Worm (Caenorhabditis elegans): ENCODE data around the gene F09C6.16.

The F09C6.16 gene

ce11 chrV:16919675-16920074, 9.9 kb upstream of the F09C6.16 start (continued):
- TF ChIP-seq sptf-2 (GFP tag; optimal IDR thresholded peaks at IDR 0.05): no peak
- no peak for TF ChIP-seq ceh-100 (GFP tag; IDR thresholded peaks at IDR 0.05)
- no peak for TF ChIP-seq cebp-1 (GFP tag; IDR thresholded peaks at IDR 0.05)
- peak; percentile 10 for TF ChIP-seq cebp-1 (tag; optimal IDR thresholded peaks at IDR 0.05)
- TF ChIP-seq mxl-1 (tag; optimal IDR thresholded peaks at IDR 0.05): peak; percentile 6
- no peak for TF ChIP-seq F52B5.7 (tag; optimal IDR thresholded peaks at IDR 0.05)
- no peak for TF ChIP-seq unc-62 (GFP tag; optimal IDR thresholded peaks at IDR 0.05)
- no peak for TF ChIP-seq nhr-27 (tag; optimal IDR thresholded peaks at IDR 0.05)
- TF ChIP-seq F10E7.11 (tag; optimal IDR thresholded peaks at IDR 0.05): no peak
- no peak for TF ChIP-seq rec-8 (tag; optimal IDR thresholded peaks at IDR 0.05)
- no peak for TF ChIP-seq K12H6.12 (tag; optimal IDR thresholded peaks at IDR 0.05)
- TF ChIP-seq nfya-2 (GFP tag; IDR thresholded peaks at IDR 0.05): no peak
- TF ChIP-seq aptf-3 (GFP tag; IDR thresholded peaks at IDR 0.05): no peak
- TF ChIP-seq him-1 (tag; optimal IDR thresholded peaks at IDR 0.05): no peak
- peak; percentile 9 for TF ChIP-seq efl-1 (GFP tag; optimal IDR thresholded peaks at IDR 0.05)
- no peak for TF ChIP-seq hmg-1.2 (GFP tag; IDR thresholded peaks at IDR 0.05)
- TF ChIP-seq snpc-4 (GFP tag; optimal IDR thresholded peaks at IDR 0.05): no peak
- TF ChIP-seq snpc-4 (tag; optimal IDR thresholded peaks at IDR 0.05): peak in 2 of 4 experiments; percentile 7 to 50
- no peak for TF ChIP-seq ama-1 (optimal IDR thresholded peaks at IDR 0.05)
- TF ChIP-seq ama-1 (GFP tag; optimal IDR thresholded peaks at IDR 0.05): no peak
- TF ChIP-seq tbp1 (GFP tag; optimal IDR thresholded peaks at IDR 0.05): peak; percentile 27
- TF ChIP-seq xnd-1 (tag; optimal IDR thresholded peaks at IDR 0.05): peak; percentile 14

ce11 chrV:16918378-16918777, 8.6 kb upstream of the F09C6.16 start, which contains the start of the genes fbxa-206 and Y102A5C.2:
fbxa-206 (minus strand) TSS chrV:16918478.
Y102A5C.2 (plus strand) TSS chrV:16918731.
- TF ChIP-seq tbp1 (GFP tag; optimal IDR thresholded peaks at IDR 0.05) (no peak), lsl-1 (GFP tag; optimal IDR thresholded peaks at IDR 0.05) (peak; percentile 73), F10E7.11 (tag; optimal IDR thresholded peaks at IDR 0.05) (no peak)

ce11 chrV:16916079-16916478, 6.3 kb upstream of the F09C6.16 start, which contains the start of gene F09C6.10:
F09C6.10 (minus strand) TSS chrV:16916179.
- TF ChIP-seq attf-3 (GFP tag; conservative IDR thresholded peaks at IDR 0.05) (no peak), aptf-3 (GFP tag; IDR thresholded peaks at IDR 0.05) (no peak), chd-7 (tag; optimal IDR thresholded peaks at IDR 0.05) (no peak), pha-4 (tag; optimal IDR thresholded peaks at IDR 0.05) (no peak), F52B5.7 (tag; optimal IDR thresholded peaks at IDR 0.05) (no peak), B0336.3 (GFP tag; IDR thresholded peaks at IDR 0.05) (no peak), unc-130 (GFP tag; optimal IDR thresholded peaks at IDR 0.05) (no peak), hrde-1 (tag; optimal IDR thresholded peaks at IDR 0.05; ENCODE audit: borderline replicate concordance) (no peak), hmg-1.2 (GFP tag; IDR thresholded peaks at IDR 0.05) (no peak), ZK185.1 (tag; optimal IDR thresholded peaks at IDR 0.05; ENCODE audit: poor library complexity, severe bottlenecking) (no peak)

ce11 chrV:16911934-16912333, 2.2 kb upstream of the F09C6.16 start, which contains the start of gene nhr-116:
nhr-116 (plus strand) TSS chrV:16912234.
- no peak for TF ChIP-seq F22D6.2 (tag; optimal IDR thresholded peaks at IDR 0.05)
- no peak for TF ChIP-seq ceh-91 (GFP tag; IDR thresholded peaks at IDR 0.05)
- no peak for TF ChIP-seq T26A5.8 (tag; optimal IDR thresholded peaks at IDR 0.05)
- no peak for TF ChIP-seq somi-1 (GFP tag; optimal IDR thresholded peaks at IDR 0.05)
- no peak for TF ChIP-seq tlf-1 (GFP tag; optimal IDR thresholded peaks at IDR 0.05)
- TF ChIP-seq B0035.1 (tag; optimal IDR thresholded peaks at IDR 0.05): no peak
- TF ChIP-seq attf-5 (GFP tag; optimal IDR thresholded peaks at IDR 0.05): no peak
- no peak for TF ChIP-seq lsl-1 (GFP tag; optimal IDR thresholded peaks at IDR 0.05)
- no peak for TF ChIP-seq ekl-4 (GFP tag; IDR thresholded peaks at IDR 0.05)
- TF ChIP-seq ccch-3 (GFP tag; optimal IDR thresholded peaks at IDR 0.05): no peak
- no peak for TF ChIP-seq gei-17 (GFP tag; optimal IDR thresholded peaks at IDR 0.05)
- TF ChIP-seq madf-10 (tag; optimal IDR thresholded peaks at IDR 0.05): no peak
- no peak for TF ChIP-seq hlh-12 (tag; optimal IDR thresholded peaks at IDR 0.05)
- TF ChIP-seq lir-1 (GFP tag; conservative IDR thresholded peaks at IDR 0.05): no peak
- no peak for TF ChIP-seq lin-26 (GFP tag; IDR thresholded peaks at IDR 0.05)

Data from whole organism, young adult.